Worm (Caenorhabditis elegans) whole organism, L4/young adult: ENCODE results near the gene sas-6.

ENCODE experiments used
- dao-5 ChIP-seq: sonication (generic microtip); optimal IDR thresholded peaks from 2 replicates; lab custom pipeline; 2016; ENCODE audit warnings: missing genotype, missing genetic modification characterization, moderate library complexity, missing compliant biosample characterization
- him-1 ChIP-seq: sonication (generic microtip); optimal IDR thresholded peaks from 2 replicates; lab custom pipeline; 2016; ENCODE audit warnings: missing genotype, missing genetic modification reagents, missing genetic modification characterization, missing compliant biosample characterization

DNA sequence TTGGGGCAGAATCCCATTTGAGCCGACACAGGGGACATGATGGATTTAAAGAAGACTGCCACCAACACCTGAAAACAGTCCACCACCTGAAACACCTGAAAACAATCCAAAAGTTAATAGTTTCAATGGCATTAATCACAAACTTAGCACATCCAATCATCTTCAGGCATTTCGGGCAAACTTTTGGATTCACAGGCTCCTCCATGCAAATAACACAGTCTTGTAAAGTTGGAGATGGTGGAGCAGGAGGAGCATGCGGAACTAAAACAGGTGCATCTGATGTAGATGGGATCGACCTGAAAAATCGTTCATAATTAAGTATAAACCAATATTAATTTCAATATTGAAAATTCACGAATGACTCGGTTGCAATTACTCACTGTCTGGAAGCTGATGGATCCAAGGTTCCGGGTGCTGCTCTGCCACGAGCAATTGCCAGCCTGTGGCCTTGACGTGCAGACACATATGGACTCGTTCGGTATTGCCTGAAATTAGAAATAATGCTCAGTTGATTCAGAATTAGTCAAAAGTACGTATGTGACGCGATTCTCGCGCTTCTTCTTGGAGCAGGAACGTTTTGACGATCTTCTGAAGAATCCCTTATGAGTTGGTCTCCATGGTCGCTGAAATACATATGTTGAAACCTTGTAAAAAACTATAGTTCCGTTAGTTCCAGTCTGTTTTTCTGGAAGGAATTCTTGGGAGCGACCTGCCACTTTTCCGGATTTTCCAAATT lies 46.0 kb upstream of the sas-6 start:
- TF ChIP-seq him-1 (tag; lab: Kevin White, UChicago), result no peak
- no peak for TF ChIP-seq dao-5 (tag; lab: Kevin White, UChicago)
